Worm (Caenorhabditis elegans) whole organism, L1 larva: ENCODE measurements around the gene T13H5.8.

ENCODE experiments used
- C16A3.4 ChIP-seq: fragments of 150-350 bp; optimal IDR thresholded peaks from 2 replicates; lab custom pipeline; 2014; ENCODE audit warnings: missing biosample characterization, missing genetic modification characterization
- F16B12.6 ChIP-seq: fragments of 150-350 bp; optimal IDR thresholded peaks from 2 replicates; lab custom pipeline; 2014; ENCODE audit warnings: missing biosample characterization, missing genetic modification characterization
- Y116A8C.19 ChIP-seq: sonication (generic microtip); optimal IDR thresholded peaks from 2 replicates; lab custom pipeline; 2016; ENCODE audit warnings: missing compliant biosample characterization, missing genetic modification characterization, borderline replicate concordance
- aha-1 ChIP-seq: fragments of 150-350 bp; optimal IDR thresholded peaks from 2 replicates; lab custom pipeline; 2014; ENCODE audit warnings: missing biosample characterization, missing genetic modification characterization
- alr-1 ChIP-seq: fragments of 200-800 bp; sonication (Bioruptor generic); optimal IDR thresholded peaks from 2 replicates; lab custom pipeline; 2018; ENCODE audit warnings: borderline replicate concordance, mild to moderate bottlenecking, missing genetic modification characterization, missing compliant biosample characterization
- aly-2 ChIP-seq: fragments of 150-350 bp; optimal IDR thresholded peaks from 2 replicates; lab custom pipeline; 2014; ENCODE audit warnings: missing biosample characterization, missing genetic modification characterization
- ama-1 ChIP-seq: fragments of 150-350 bp; optimal IDR thresholded peaks from 2 replicates; lab custom pipeline; 2014
- blmp-1 ChIP-seq: fragments of 150-350 bp; optimal IDR thresholded peaks from 2 replicates; lab custom pipeline; 2014; ENCODE audit warnings: missing biosample characterization, missing genetic modification characterization
- ceh-82 ChIP-seq, 3 experiments: fragments of 150-350 bp in 1 of 3; sonication (generic microtip) in 2 of 3; optimal IDR thresholded peaks; 2 replicates each; lab custom pipeline; 2014 to 2017; ENCODE audit warnings: missing biosample characterization in 3 of 3, missing genetic modification characterization in 3 of 3
- ceh-88 ChIP-seq: fragments of 200-800 bp; sonication (Bioruptor generic); IDR thresholded peaks from 2 replicates; pipeline ENCODE4 v1.3.6; 2022; ENCODE audit warnings: missing genetic modification characterization, missing compliant biosample characterization
- dpl-1 ChIP-seq, 3 experiments: fragments of 150-350 bp in 2 of 3; sonication (generic microtip) in 1 of 3; optimal IDR thresholded peaks; 2 replicates each; lab custom pipeline; 2014 to 2017; ENCODE audit warnings: missing biosample characterization in 3 of 3, missing genetic modification characterization in 3 of 3, missing genetic modification reagents in 3 of 3
- dsc-1 ChIP-seq: sonication (generic microtip); optimal IDR thresholded peaks from 2 replicates; lab custom pipeline; 2016; ENCODE audit warnings: mild to moderate bottlenecking, missing genetic modification characterization, missing compliant biosample characterization
- efl-1 ChIP-seq, 4 experiments: fragments of 150-350 bp; optimal IDR thresholded peaks in 3 of 4; peaks in 1 of 4; 1 replicate in 1 of 4; 2 replicates in 3 of 4; lab custom pipeline; 2014; ENCODE audit warnings: missing biosample characterization in 2 of 4, missing genetic modification characterization in 2 of 4, missing genetic modification reagents in 2 of 4
- egl-13 ChIP-seq: sonication (generic microtip); optimal IDR thresholded peaks from 2 replicates; lab custom pipeline; 2016; ENCODE audit warnings: missing genotype, missing genetic modification reagents, missing genetic modification characterization, missing compliant biosample characterization
- elt-2 ChIP-seq: sonication (generic microtip); optimal IDR thresholded peaks from 2 replicates; lab custom pipeline; 2016; ENCODE audit warnings: missing genetic modification characterization, mild to moderate bottlenecking, inconsistent platforms, missing compliant biosample characterization, missing genetic modification reagents
- elt-3 ChIP-seq, 6 experiments: fragments of 150-350 bp in 1 of 6; sonication (generic microtip); optimal IDR thresholded peaks; 2 replicates each; lab custom pipeline; 2017 to 2018; ENCODE audit warnings: missing biosample characterization in 6 of 6, missing genetic modification characterization in 6 of 6, inconsistent platforms in 1 of 6
- ets-5 ChIP-seq: fragments of 200-800 bp; sonication (Bioruptor generic); IDR thresholded peaks from 2 replicates; pipeline ENCODE4 v1.3.6; 2022; ENCODE audit warnings: missing genetic modification characterization, missing compliant biosample characterization
- fkh-10 ChIP-seq: sonication (generic microtip); optimal IDR thresholded peaks from 2 replicates; lab custom pipeline; 2017; ENCODE audit warnings: missing biosample characterization, missing genetic modification reagents, missing genetic modification characterization
- fkh-4 ChIP-seq: sonication (generic microtip); optimal IDR thresholded peaks from 2 replicates; lab custom pipeline; 2016; ENCODE audit warnings: missing compliant biosample characterization, missing genetic modification characterization, borderline replicate concordance
- fos-1 ChIP-seq: fragments of 150-350 bp; optimal IDR thresholded peaks from 2 replicates; lab custom pipeline; 2014; ENCODE audit warnings: missing biosample characterization, missing genetic modification characterization
- isw-1 ChIP-seq: fragments of 200-800 bp; sonication (Bioruptor generic); IDR thresholded peaks from 2 replicates; pipeline ENCODE4 v1.3.6; 2022; ENCODE audit warnings: missing genetic modification characterization, missing compliant biosample characterization
- lin-35 ChIP-seq, 2 experiments: fragments of 150-350 bp; optimal IDR thresholded peaks; 2 replicates each; lab custom pipeline; 2014; ENCODE audit warnings: missing biosample characterization in 2 of 2, missing genetic modification characterization in 2 of 2, missing genetic modification reagents in 2 of 2
- lir-3 ChIP-seq: sonication (generic microtip); optimal IDR thresholded peaks from 2 replicates; lab custom pipeline; 2016; ENCODE audit warnings: mild to moderate bottlenecking, missing genetic modification characterization, moderate library complexity, missing compliant biosample characterization; ENCODE audit not compliant: poor library complexity
- lsy-2 ChIP-seq, 2 experiments: fragments of 150-350 bp; optimal IDR thresholded peaks; 2 replicates each; lab custom pipeline; 2014; ENCODE audit warnings: missing biosample characterization in 2 of 2, missing genetic modification characterization in 2 of 2
- mab-9 ChIP-seq: fragments of 200-800 bp; sonication (Bioruptor generic); IDR thresholded peaks from 2 replicates; pipeline ENCODE4 v1.3.6; 2022; ENCODE audit warnings: missing genetic modification reagents, missing genetic modification characterization, missing compliant biosample characterization
- mdl-1 ChIP-seq, 2 experiments: fragments of 150-350 bp; optimal IDR thresholded peaks; 2 replicates each; lab custom pipeline; 2014 to 2017; ENCODE audit warnings: missing biosample characterization in 2 of 2, missing genetic modification characterization in 2 of 2, inconsistent platforms in 1 of 2
- mef-2 ChIP-seq: fragments of 150-350 bp; optimal IDR thresholded peaks from 2 replicates; lab custom pipeline; 2014; ENCODE audit warnings: missing biosample characterization, missing genetic modification characterization
- mep-1 ChIP-seq: fragments of 150-350 bp; optimal IDR thresholded peaks from 2 replicates; lab custom pipeline; 2014; ENCODE audit warnings: missing biosample characterization, missing genetic modification characterization
- nhr-11 ChIP-seq: fragments of 150-350 bp; optimal IDR thresholded peaks from 2 replicates; lab custom pipeline; 2014; ENCODE audit warnings: missing biosample characterization, missing genetic modification characterization
- nhr-12 ChIP-seq: sonication (generic microtip); optimal IDR thresholded peaks from 2 replicates; lab custom pipeline; 2017; ENCODE audit warnings: missing biosample characterization, missing genetic modification characterization
- nhr-19 ChIP-seq: fragments of 200-800 bp; sonication (Bioruptor generic); conservative IDR thresholded peaks from 2 replicates; pipeline ENCODE4 v1.3.6; 2022; ENCODE audit warnings: missing genetic modification characterization, missing compliant biosample characterization
- nhr-20 ChIP-seq: sonication (generic microtip); optimal IDR thresholded peaks from 2 replicates; lab custom pipeline; 2016; ENCODE audit warnings: mild to moderate bottlenecking, missing genetic modification characterization, missing compliant biosample characterization
- nhr-28 ChIP-seq: fragments of 150-350 bp; optimal IDR thresholded peaks from 2 replicates; lab custom pipeline; 2014; ENCODE audit warnings: missing biosample characterization, missing genetic modification characterization
- nhr-47 ChIP-seq: sonication (generic microtip); optimal IDR thresholded peaks from 2 replicates; lab custom pipeline; 2016; ENCODE audit warnings: mild to moderate bottlenecking, missing genetic modification characterization, moderate library complexity, missing compliant biosample characterization
- nhr-71 ChIP-seq: sonication (generic microtip); optimal IDR thresholded peaks from 2 replicates; lab custom pipeline; 2016; ENCODE audit warnings: mild to moderate bottlenecking, missing genetic modification characterization, moderate library complexity, missing compliant biosample characterization
- nhr-76 ChIP-seq: sonication (generic microtip); optimal IDR thresholded peaks from 2 replicates; lab custom pipeline; 2017; ENCODE audit warnings: missing biosample characterization, missing genetic modification characterization
- nhr-77 ChIP-seq: fragments of 150-350 bp; optimal IDR thresholded peaks from 2 replicates; lab custom pipeline; 2014; ENCODE audit warnings: missing biosample characterization, missing genetic modification characterization
- nhr-84 ChIP-seq: sonication (generic microtip); optimal IDR thresholded peaks from 2 replicates; lab custom pipeline; 2017; ENCODE audit warnings: missing biosample characterization, missing genetic modification characterization
- nhr-90 ChIP-seq: sonication (generic microtip); optimal IDR thresholded peaks from 2 replicates; lab custom pipeline; 2016; ENCODE audit warnings: mild to moderate bottlenecking, missing genetic modification characterization, missing compliant biosample characterization; ENCODE audit not compliant: poor library complexity
- pax-3 ChIP-seq: fragments of 200-800 bp; sonication (Bioruptor generic); optimal IDR thresholded peaks from 2 replicates; lab custom pipeline; 2018; ENCODE audit warnings: mild to moderate bottlenecking, missing genetic modification characterization, moderate library complexity, missing compliant biosample characterization
- rnt-1 ChIP-seq: sonication (generic microtip); optimal IDR thresholded peaks from 2 replicates; lab custom pipeline; 2016; ENCODE audit warnings: mild to moderate bottlenecking, missing genetic modification characterization, moderate library complexity, missing compliant biosample characterization
- skn-1 ChIP-seq: fragments of 150-350 bp; optimal IDR thresholded peaks from 2 replicates; lab custom pipeline; 2014; ENCODE audit warnings: missing biosample characterization, missing genetic modification characterization
- snpc-4 ChIP-seq: fragments of 150-350 bp; optimal IDR thresholded peaks from 2 replicates; lab custom pipeline; 2014; ENCODE audit warnings: missing biosample characterization, missing genetic modification characterization
- swsn-7 ChIP-seq: sonication (generic microtip); optimal IDR thresholded peaks from 2 replicates; lab custom pipeline; 2016; ENCODE audit warnings: missing genetic modification characterization, missing compliant biosample characterization
- zag-1 ChIP-seq: fragments of 150-350 bp; optimal IDR thresholded peaks from 2 replicates; lab custom pipeline; 2014; ENCODE audit warnings: missing biosample characterization, missing genetic modification characterization
- zip-4 ChIP-seq: fragments of 200-800 bp; sonication (Bioruptor generic); optimal IDR thresholded peaks from 2 replicates; lab custom pipeline; 2018; ENCODE audit warnings: mild to moderate bottlenecking, missing genetic modification characterization, moderate library complexity, missing compliant biosample characterization
- ztf-11 ChIP-seq, 2 experiments: sonication (generic microtip); optimal IDR thresholded peaks; 2 replicates each; lab custom pipeline; 2016 to 2017; ENCODE audit warnings: missing genetic modification characterization in 2 of 2, missing biosample characterization in 1 of 2, missing compliant biosample characterization in 1 of 2

The T13H5.8 gene

DNA sequence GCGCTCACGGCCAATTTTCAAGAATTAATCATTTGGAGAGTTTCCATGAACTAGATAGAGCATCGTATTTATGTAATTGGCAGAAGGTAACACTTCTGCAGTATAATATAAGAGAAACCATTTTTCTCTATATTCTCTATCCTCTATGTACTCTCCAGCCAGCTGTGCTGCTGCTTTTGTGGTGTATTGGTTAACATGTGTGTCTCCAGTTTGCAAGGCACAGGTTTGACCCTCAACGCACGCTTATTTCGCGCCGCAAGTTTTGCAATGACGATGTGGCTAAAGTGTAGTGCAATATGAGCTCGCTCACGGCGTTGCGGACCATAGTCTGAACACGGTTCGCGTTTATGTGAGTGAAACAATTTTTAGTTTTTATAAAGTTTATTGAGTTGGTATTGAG is 28.7 kb downstream of the T13H5.8 start:
- TF ChIP-seq blmp-1 (tag; lab: Kevin White, UChicago) (peak; percentile 25), mab-9 (GFP tag; lab: Robert Waterston, UW) (no peak), F16B12.6 (tag; lab: Kevin White, UChicago) (no peak), lsy-2 (tag; optimal IDR thresholded peaks at IDR 0.05; lab: Kevin White, UChicago) (peak in 1 of 2 experiments; percentile 69), C16A3.4 (tag; lab: Kevin White, UChicago) (peak; percentile 78), mef-2 (no peak), ztf-11 (tag; optimal IDR thresholded peaks at IDR 0.05; lab: Kevin White, UChicago) (peak in 1 of 2 experiments; percentile 19), snpc-4 (tag; lab: Kevin White, UChicago) (no peak), dsc-1 (peak; percentile 27), aha-1 (tag; lab: Kevin White, UChicago) (no peak), fkh-10 (no peak), dpl-1 (GFP tag; optimal IDR thresholded peaks at IDR 0.05; lab: Kevin White, UChicago) (peak in 2 of 3 experiments; percentile 25 to 44), lir-3 (tag; lab: Kevin White, UChicago) (peak; percentile 48), nhr-76 (tag; lab: Kevin White, UChicago) (no peak), nhr-12 (tag; lab: Kevin White, UChicago) (no peak), zip-4 (GFP tag; lab: Kevin White, UChicago) (no peak), pax-3 (no peak), alr-1 (tag; lab: Kevin White, UChicago) (no peak), lin-35 (GFP tag; optimal IDR thresholded peaks at IDR 0.05; lab: Kevin White, UChicago) (peak; percentile 21 to 78), nhr-90 (tag; lab: Kevin White, UChicago) (peak; percentile 44), mep-1 (tag; lab: Kevin White, UChicago) (peak; percentile 66), Y116A8C.19 (tag; lab: Kevin White, UChicago) (no peak), aly-2 (tag; lab: Kevin White, UChicago) (peak; percentile 35), fos-1 (tag; lab: Kevin White, UChicago) (peak; percentile 25), fkh-4 (tag; lab: Kevin White, UChicago) (no peak), skn-1 (tag; lab: Kevin White, UChicago) (peak; percentile 65), elt-2 (tag; lab: Kevin White, UChicago) (peak; percentile 17), nhr-20 (peak; percentile 68), efl-1 (optimal IDR thresholded peaks at IDR 0.05; lab: Kevin White, UChicago) (peak; percentile 38 to 48), efl-1 (GFP tag; optimal IDR thresholded peaks at IDR 0.05 in 1 of 2; lab: Kevin White, UChicago) (peak; percentile 20 to 95), ceh-88 (GFP tag; lab: Robert Waterston, UW) (no peak), nhr-77 (tag; lab: Kevin White, UChicago) (peak; percentile 62), elt-3 (tag; optimal IDR thresholded peaks at IDR 0.05; lab: Kevin White, UChicago) (peak in 1 of 6 experiments; percentile 19), ets-5 (no peak), nhr-28 (no peak), mdl-1 (tag; optimal IDR thresholded peaks at IDR 0.05; lab: Kevin White, UChicago) (peak in 1 of 2 experiments; percentile 60), nhr-84 (tag; lab: Kevin White, UChicago) (no peak), swsn-7 (tag; lab: Kevin White, UChicago) (peak; percentile 25), nhr-11 (no peak), nhr-47 (tag; lab: Kevin White, UChicago) (peak; percentile 59), zag-1 (no peak), nhr-71 (no peak), nhr-19 (GFP tag; lab: Robert Waterston, UW) (peak; percentile 31; the same call in 1 of the 2 replicates), rnt-1 (tag; lab: Kevin White, UChicago) (peak; percentile 66), egl-13 (tag; lab: Kevin White, UChicago) (no peak), ceh-82 (tag; optimal IDR thresholded peaks at IDR 0.05; lab: Kevin White, UChicago) (peak; percentile 25 to 44 (median 28)), isw-1 (GFP tag; lab: Robert Waterston, UW) (no peak), ama-1 (lab: Kevin White, UChicago) (no peak)
- TF ChIP-seq, all 84 proteins: peak for 24
